Worm (Caenorhabditis elegans) whole organism, early embryonic: ENCODE data around the gene atf-4.

ENCODE experiments used
- B0310.2 ChIP-seq: sonication (generic microtip); optimal IDR thresholded peaks from 2 replicates; lab custom pipeline; 2016; ENCODE audit warnings: mild to moderate bottlenecking, missing genetic modification characterization, missing compliant biosample characterization
- F13C5.2 ChIP-seq: sonication (generic microtip); optimal IDR thresholded peaks from 2 replicates; lab custom pipeline; 2017; ENCODE audit warnings: mild to moderate bottlenecking, missing genetic modification characterization, inconsistent platforms, missing compliant biosample characterization
- aly-1 ChIP-seq: sonication (generic microtip); optimal IDR thresholded peaks from 2 replicates; lab custom pipeline; 2016; ENCODE audit warnings: missing genetic modification characterization, missing compliant biosample characterization
- ama-1 ChIP-seq: fragments of 150-350 bp; optimal IDR thresholded peaks from 2 replicates; lab custom pipeline; 2014
- ceh-13 ChIP-seq: fragments of 200-800 bp; sonication (Bioruptor generic); optimal IDR thresholded peaks from 2 replicates; lab custom pipeline; 2018; ENCODE audit warnings: mild to moderate bottlenecking, missing genetic modification characterization, missing compliant biosample characterization
- flt-1 ChIP-seq: fragments of 200-800 bp; sonication (Bioruptor generic); IDR thresholded peaks from 2 replicates; pipeline ENCODE4 v1.3.6; 2022; ENCODE audit warnings: missing genetic modification characterization, missing compliant biosample characterization
- hmg-4 ChIP-seq: fragments of 200-800 bp; sonication (Bioruptor generic); optimal IDR thresholded peaks from 2 replicates; lab custom pipeline; 2018; ENCODE audit warnings: mild to moderate bottlenecking, missing genetic modification characterization, missing compliant biosample characterization
- pes-1 ChIP-seq: fragments of 200-800 bp; sonication (Bioruptor generic); IDR thresholded peaks from 2 replicates; pipeline ENCODE4 v1.3.6; 2022; ENCODE audit warnings: missing genetic modification reagents, missing genetic modification characterization, missing compliant biosample characterization
- sea-1 ChIP-seq: fragments of 200-800 bp; sonication (Bioruptor generic); conservative IDR thresholded peaks from 2 replicates; pipeline ENCODE4 v1.3.6; 2022; ENCODE audit warnings: missing genetic modification characterization, missing compliant biosample characterization
- tra-4 ChIP-seq: sonication (generic microtip); optimal IDR thresholded peaks from 2 replicates; lab custom pipeline; 2017; ENCODE audit warnings: missing genetic modification characterization, missing compliant biosample characterization

DNA sequence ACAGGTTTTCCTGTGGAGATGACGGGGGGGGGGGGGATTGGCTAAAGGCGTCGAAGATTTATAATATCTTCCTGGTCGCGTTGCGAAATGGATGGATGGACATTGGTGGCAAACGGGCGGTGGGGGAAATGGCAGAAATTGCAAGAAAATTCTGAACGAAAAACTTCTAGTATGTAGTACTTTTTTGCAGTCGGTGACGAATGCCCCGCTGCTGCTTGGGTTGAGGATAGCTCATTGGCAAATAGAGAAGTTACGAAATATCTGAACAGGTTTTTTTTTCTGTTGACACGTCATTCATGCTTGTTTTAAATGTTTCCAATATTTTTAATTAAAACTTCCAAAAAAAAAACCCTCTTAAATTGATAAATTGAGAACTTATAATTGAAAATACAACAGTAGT, 8.9 kb upstream of the atf-4 start:
- TF ChIP-seq flt-1 (GFP tag; lab: Robert Waterston, UW): no peak
- TF ChIP-seq ama-1 (lab: Kevin White, UChicago): no peak
- no peak for TF ChIP-seq tra-4 (tag; lab: Kevin White, UChicago)
- TF ChIP-seq aly-1 (tag; lab: Kevin White, UChicago): no peak
- TF ChIP-seq sea-1: no peak
- TF ChIP-seq pes-1 (GFP tag; lab: Robert Waterston, UW): no peak
- TF ChIP-seq hmg-4 (GFP tag; lab: Kevin White, UChicago): no peak
- TF ChIP-seq F13C5.2: no peak
- no peak for TF ChIP-seq ceh-13 (GFP tag; lab: Kevin White, UChicago)
- TF ChIP-seq B0310.2 (tag; lab: Kevin White, UChicago): no peak
